Worm (Caenorhabditis elegans) whole organism, mixed stage, embryonic: ENCODE measurements around the gene F11C1.10.

Experiments
- elt-3 ChIP-seq: fragments of 150-350 bp; optimal IDR thresholded peaks from 2 replicates; lab custom pipeline; 2014; ENCODE audit warnings: missing biosample characterization, missing genetic modification characterization
- hlh-1 ChIP-seq: fragments of 150-350 bp; optimal IDR thresholded peaks from 2 replicates; lab custom pipeline; 2014; ENCODE audit warnings: missing biosample characterization, missing genetic modification reagents, missing genetic modification characterization
- lin-13 ChIP-seq: fragments of 150-350 bp; optimal IDR thresholded peaks from 2 replicates; lab custom pipeline; 2014; ENCODE audit warnings: missing biosample characterization, missing genetic modification characterization
- sem-2 ChIP-seq: fragments of 200-800 bp; sonication (Bioruptor generic); optimal IDR thresholded peaks from 2 replicates; lab custom pipeline; 2018; ENCODE audit warnings: mild to moderate bottlenecking, missing genetic modification characterization, missing compliant biosample characterization
- snpc-4 ChIP-seq: fragments of 150-350 bp; optimal IDR thresholded peaks from 2 replicates; lab custom pipeline; 2014; ENCODE audit warnings: missing biosample characterization, missing genetic modification characterization
- tbx-8 ChIP-seq: fragments of 200-800 bp; sonication (Bioruptor generic); optimal IDR thresholded peaks from 2 replicates; lab custom pipeline; 2018; ENCODE audit warnings: mild to moderate bottlenecking, missing genetic modification characterization, moderate library complexity, missing compliant biosample characterization

DNA sequence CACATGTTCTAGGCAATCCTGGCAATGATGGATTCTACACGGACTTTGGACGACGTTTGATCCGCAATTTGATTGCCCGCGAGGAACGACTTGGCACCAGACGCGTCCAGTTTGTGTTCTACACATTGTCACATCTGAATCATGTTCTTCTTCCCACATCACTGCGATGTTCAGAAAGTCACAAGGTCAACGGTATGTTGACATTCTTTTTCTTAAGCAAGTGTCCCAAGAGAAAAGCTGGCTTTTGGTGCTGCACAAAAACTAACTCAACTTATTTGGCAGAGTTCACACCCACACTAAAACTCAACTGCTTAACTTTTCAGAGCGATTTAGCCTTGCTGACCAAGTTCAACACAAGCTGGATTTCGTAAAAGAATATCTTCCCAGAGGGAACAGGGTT lies 1.7 kb downstream of the F11C1.10 start:
- TF ChIP-seq elt-3 (tag; lab: Kevin White, UChicago) (no peak), tbx-8 (GFP tag; lab: Kevin White, UChicago) (no peak), sem-2 (no peak), hlh-1 (tag; lab: Kevin White, UChicago) (no peak), lin-13 (tag; lab: Kevin White, UChicago) (no peak), snpc-4 (tag; lab: Kevin White, UChicago) (no peak)
